Worm (Caenorhabditis elegans) whole organism, late embryonic: ENCODE measurements around the gene C03B1.5.

Experiments used
- F13H6.1 ChIP-seq: sonication (generic microtip); optimal IDR thresholded peaks from 2 replicates; lab custom pipeline; 2016; ENCODE audit warnings: missing genetic modification characterization, missing compliant biosample characterization
- K02D7.2 ChIP-seq: sonication (generic microtip); optimal IDR thresholded peaks from 2 replicates; lab custom pipeline; 2017; ENCODE audit warnings: mild to moderate bottlenecking, missing genetic modification characterization, missing compliant biosample characterization
- K09A11.1 ChIP-seq: sonication (generic microtip); optimal IDR thresholded peaks from 2 replicates; lab custom pipeline; 2017; ENCODE audit warnings: antibody characterized with exemption, mild to moderate bottlenecking, missing genetic modification characterization, missing compliant biosample characterization; ENCODE audit not compliant: insufficient read depth
- T23F11.4 ChIP-seq: fragments of 200-800 bp; sonication (Bioruptor generic); optimal IDR thresholded peaks from 2 replicates; lab custom pipeline; 2018; ENCODE audit warnings: mild to moderate bottlenecking, missing genetic modification characterization, missing compliant biosample characterization
- Y22D7AL.16 ChIP-seq: sonication (generic microtip); optimal IDR thresholded peaks from 2 replicates; lab custom pipeline; 2016; ENCODE audit warnings: missing genetic modification characterization, missing compliant biosample characterization
- ahr-1 ChIP-seq: sonication (generic microtip); optimal IDR thresholded peaks from 2 replicates; lab custom pipeline; 2016; ENCODE audit warnings: missing genetic modification characterization, missing compliant biosample characterization
- ceh-14 ChIP-seq: sonication (generic microtip); optimal IDR thresholded peaks from 2 replicates; lab custom pipeline; 2016; ENCODE audit warnings: missing genotype, missing genetic modification characterization, missing compliant biosample characterization
- ceh-19 ChIP-seq: fragments of 200-800 bp; sonication (Bioruptor generic); optimal IDR thresholded peaks from 2 replicates; lab custom pipeline; 2018; ENCODE audit warnings: mild to moderate bottlenecking, missing genetic modification characterization, missing compliant biosample characterization
- ceh-31 ChIP-seq: sonication (generic microtip); optimal IDR thresholded peaks from 2 replicates; lab custom pipeline; 2016; ENCODE audit warnings: missing genetic modification characterization, missing compliant biosample characterization
- ceh-34 ChIP-seq: sonication (generic microtip); optimal IDR thresholded peaks from 2 replicates; lab custom pipeline; 2016; ENCODE audit warnings: mild to moderate bottlenecking, missing genetic modification characterization, missing compliant biosample characterization
- ceh-48 ChIP-seq: sonication (generic microtip); optimal IDR thresholded peaks from 2 replicates; lab custom pipeline; 2016; ENCODE audit warnings: missing genetic modification characterization, inconsistent platforms, missing compliant biosample characterization
- ceh-6 ChIP-seq: fragments of 200-800 bp; sonication (Bioruptor generic); optimal IDR thresholded peaks from 2 replicates; lab custom pipeline; 2018; ENCODE audit warnings: mild to moderate bottlenecking, missing genetic modification characterization, missing compliant biosample characterization
- ceh-9 ChIP-seq: sonication (generic microtip); optimal IDR thresholded peaks from 2 replicates; lab custom pipeline; 2016; ENCODE audit warnings: mild to moderate bottlenecking, missing genetic modification characterization, inconsistent platforms, missing compliant biosample characterization
- elt-2 ChIP-seq: sonication (generic microtip); optimal IDR thresholded peaks from 2 replicates; lab custom pipeline; 2016; ENCODE audit warnings: missing genetic modification reagents, missing genetic modification characterization, missing compliant biosample characterization
- ets-4 ChIP-seq: sonication (generic microtip); optimal IDR thresholded peaks from 2 replicates; lab custom pipeline; 2016; ENCODE audit warnings: missing genetic modification characterization, missing compliant biosample characterization
- eyg-1 ChIP-seq: sonication (generic microtip); optimal IDR thresholded peaks from 2 replicates; lab custom pipeline; 2016; ENCODE audit warnings: missing genotype, missing genetic modification characterization, missing compliant biosample characterization
- fax-1 ChIP-seq: sonication (generic microtip); optimal IDR thresholded peaks from 2 replicates; lab custom pipeline; 2016; ENCODE audit warnings: missing genotype, missing genetic modification characterization, missing compliant biosample characterization
- fkh-6 ChIP-seq: sonication (generic microtip); optimal IDR thresholded peaks from 2 replicates; lab custom pipeline; 2016; ENCODE audit warnings: missing genetic modification characterization, missing compliant biosample characterization
- gmeb-2 ChIP-seq: sonication (generic microtip); optimal IDR thresholded peaks from 2 replicates; lab custom pipeline; 2016; ENCODE audit warnings: missing genetic modification characterization, inconsistent platforms, missing compliant biosample characterization
- hlh-6 ChIP-seq: sonication (generic microtip); optimal IDR thresholded peaks from 2 replicates; lab custom pipeline; 2016; ENCODE audit warnings: missing genotype, missing genetic modification characterization, missing compliant biosample characterization
- madf-2 ChIP-seq: sonication (generic microtip); optimal IDR thresholded peaks from 2 replicates; lab custom pipeline; 2017; ENCODE audit warnings: missing genetic modification characterization, missing compliant biosample characterization
- nfya-1 ChIP-seq: sonication (generic microtip); optimal IDR thresholded peaks from 2 replicates; lab custom pipeline; 2017; ENCODE audit warnings: missing genetic modification characterization, mild to moderate bottlenecking, missing compliant biosample characterization, antibody characterized with exemption, moderate library complexity
- nhr-11 ChIP-seq: fragments of 150-350 bp; optimal IDR thresholded peaks from 2 replicates; lab custom pipeline; 2014; ENCODE audit warnings: missing biosample characterization, missing genetic modification characterization
- nhr-232 ChIP-seq: sonication (generic microtip); optimal IDR thresholded peaks from 2 replicates; lab custom pipeline; 2016; ENCODE audit warnings: missing genetic modification characterization, missing compliant biosample characterization
- npax-4 ChIP-seq: sonication (generic microtip); optimal IDR thresholded peaks from 2 replicates; lab custom pipeline; 2016; ENCODE audit warnings: missing genetic modification characterization, missing compliant biosample characterization
- pag-3 ChIP-seq: sonication (generic microtip); optimal IDR thresholded peaks from 2 replicates; lab custom pipeline; 2016; ENCODE audit warnings: missing compliant biosample characterization, missing genetic modification characterization, borderline replicate concordance
- pat-9 ChIP-seq: fragments of 200-800 bp; sonication (Bioruptor generic); optimal IDR thresholded peaks from 2 replicates; lab custom pipeline; 2018; ENCODE audit warnings: mild to moderate bottlenecking, missing genetic modification characterization, moderate library complexity, missing compliant biosample characterization
- pax-1 ChIP-seq: fragments of 150-350 bp; optimal IDR thresholded peaks from 2 replicates; lab custom pipeline; 2014; ENCODE audit warnings: missing biosample characterization, missing genetic modification characterization
- pha-2 ChIP-seq: sonication (generic microtip); optimal IDR thresholded peaks from 2 replicates; lab custom pipeline; 2017; ENCODE audit warnings: mild to moderate bottlenecking, missing genetic modification characterization, missing compliant biosample characterization
- pqm-1 ChIP-seq: sonication (generic microtip); optimal IDR thresholded peaks from 2 replicates; lab custom pipeline; 2016; ENCODE audit warnings: missing genetic modification characterization, missing compliant biosample characterization
- ref-2 ChIP-seq: sonication (generic microtip); optimal IDR thresholded peaks from 2 replicates; lab custom pipeline; 2016; ENCODE audit warnings: missing genetic modification characterization, missing compliant biosample characterization
- rnt-1 ChIP-seq: sonication (generic microtip); optimal IDR thresholded peaks from 2 replicates; lab custom pipeline; 2016; ENCODE audit warnings: missing genetic modification characterization, missing compliant biosample characterization
- sdc-2 ChIP-seq: sonication (generic microtip); optimal IDR thresholded peaks from 2 replicates; lab custom pipeline; 2016; ENCODE audit warnings: missing genotype, missing genetic modification characterization, missing compliant biosample characterization
- syd-9 ChIP-seq: sonication (generic microtip); optimal IDR thresholded peaks from 2 replicates; lab custom pipeline; 2016; ENCODE audit warnings: mild to moderate bottlenecking, missing genetic modification characterization, moderate library complexity, missing compliant biosample characterization
- tbx-2 ChIP-seq: sonication (generic microtip); optimal IDR thresholded peaks from 2 replicates; lab custom pipeline; 2016; ENCODE audit warnings: missing genetic modification characterization, missing compliant biosample characterization
- tbx-7 ChIP-seq: sonication (generic microtip); optimal IDR thresholded peaks from 2 replicates; lab custom pipeline; 2016; ENCODE audit warnings: missing genotype, missing genetic modification characterization, missing compliant biosample characterization
- ttx-3 ChIP-seq: sonication (generic microtip); optimal IDR thresholded peaks from 2 replicates; lab custom pipeline; 2016; ENCODE audit warnings: missing genetic modification reagents, missing genetic modification characterization, missing compliant biosample characterization
- unc-42 ChIP-seq: sonication (generic microtip); optimal IDR thresholded peaks from 2 replicates; lab custom pipeline; 2016; ENCODE audit warnings: missing genotype, missing genetic modification characterization, missing compliant biosample characterization
- unc-55 ChIP-seq: sonication (generic microtip); optimal IDR thresholded peaks from 2 replicates; lab custom pipeline; 2017; ENCODE audit warnings: missing biosample characterization, missing genetic modification reagents, missing genetic modification characterization
- zip-5 ChIP-seq: sonication (generic microtip); optimal IDR thresholded peaks from 2 replicates; lab custom pipeline; 2016; ENCODE audit warnings: missing genetic modification characterization, missing compliant biosample characterization
- ztf-16 ChIP-seq: sonication (generic microtip); optimal IDR thresholded peaks from 2 replicates; lab custom pipeline; 2017; ENCODE audit warnings: missing genetic modification characterization, missing compliant biosample characterization

C03B1.5 gene

DNA sequence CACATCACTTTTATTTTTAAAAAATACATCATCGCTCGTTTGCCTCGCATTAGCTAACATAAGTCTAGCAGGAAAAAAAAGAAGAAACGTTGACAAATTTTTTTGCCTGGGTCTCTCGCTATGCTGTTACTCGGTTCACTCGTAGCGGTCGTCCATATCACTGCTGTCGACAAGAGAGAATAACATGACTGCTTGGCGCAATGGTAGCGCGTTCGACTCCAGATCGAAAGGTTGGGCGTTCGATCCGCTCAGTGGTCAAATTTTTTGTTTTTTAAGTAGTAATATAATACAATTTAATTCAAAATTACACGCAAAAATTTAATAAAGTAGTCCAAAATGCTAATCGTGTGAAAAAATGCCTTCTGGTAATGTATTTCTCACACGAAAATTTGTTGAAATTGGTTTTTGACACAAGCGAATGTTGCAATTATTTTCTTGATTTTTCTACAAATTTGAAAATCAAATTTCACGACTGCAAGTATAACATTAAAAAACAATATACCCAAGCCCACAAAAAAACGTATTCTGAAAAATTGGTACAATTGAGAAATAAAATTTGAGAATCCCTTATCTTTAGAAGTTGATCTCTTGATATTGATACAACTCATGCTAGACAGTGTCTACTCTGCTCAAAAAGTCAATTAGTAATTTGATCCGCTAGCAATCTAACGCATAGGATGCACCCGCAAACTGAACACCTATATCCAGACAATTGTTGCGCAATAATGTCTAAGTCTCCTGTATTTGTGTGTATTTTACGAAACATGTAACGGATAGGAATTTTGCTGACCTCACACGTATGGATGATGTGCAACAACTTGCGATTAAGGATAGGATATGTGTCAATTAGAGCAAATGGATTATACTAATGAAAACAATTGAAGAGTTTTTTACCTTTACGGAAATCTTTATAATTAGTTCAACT lies 16.1 kb downstream of the C03B1.5 start (continued):
- TF ChIP-seq Y22D7AL.16 (tag; lab: Kevin White, UChicago) (peak; percentile 62), ceh-31 (tag; lab: Kevin White, UChicago) (peak; percentile 7), pha-2 (tag; lab: Kevin White, UChicago) (peak; percentile 68), ztf-16 (peak; percentile 61)

DNA sequence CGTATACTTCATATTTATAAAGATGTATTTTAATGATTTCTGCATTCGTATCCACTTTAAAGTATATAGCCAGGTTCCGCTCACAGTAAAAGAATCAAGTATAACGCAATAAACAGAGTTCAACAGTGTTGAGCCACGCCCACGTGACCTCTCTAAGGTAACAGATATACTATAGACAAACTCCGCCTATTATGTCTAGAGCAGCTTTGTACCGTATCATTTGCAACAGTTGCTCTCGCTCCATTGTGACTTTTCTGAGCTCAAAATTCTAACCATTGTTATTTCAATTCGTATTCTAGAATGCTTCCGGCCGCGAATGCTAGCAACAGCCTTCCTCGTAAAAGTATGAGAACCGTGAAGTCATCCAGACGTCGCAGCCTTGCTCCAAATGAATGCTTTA lies 18.0 kb downstream of the C03B1.5 start, which contains the start of gene C03B1.17:
TSS of gene C03B1.17 (plus strand) at position 301 of the 400 bp plus-strand sequence.
- TF ChIP-seq ets-4, result no peak
- TF ChIP-seq nfya-1 (tag; lab: Kevin White, UChicago), result no peak
- no peak for TF ChIP-seq tbx-2 (tag; lab: Kevin White, UChicago)
- TF ChIP-seq ceh-31 (tag; lab: Kevin White, UChicago), result no peak
- TF ChIP-seq T23F11.4 (GFP tag; lab: Kevin White, UChicago), result no peak
- no peak for TF ChIP-seq ceh-34 (tag; lab: Kevin White, UChicago)
- no peak for TF ChIP-seq zip-5 (tag; lab: Kevin White, UChicago)

DNA sequence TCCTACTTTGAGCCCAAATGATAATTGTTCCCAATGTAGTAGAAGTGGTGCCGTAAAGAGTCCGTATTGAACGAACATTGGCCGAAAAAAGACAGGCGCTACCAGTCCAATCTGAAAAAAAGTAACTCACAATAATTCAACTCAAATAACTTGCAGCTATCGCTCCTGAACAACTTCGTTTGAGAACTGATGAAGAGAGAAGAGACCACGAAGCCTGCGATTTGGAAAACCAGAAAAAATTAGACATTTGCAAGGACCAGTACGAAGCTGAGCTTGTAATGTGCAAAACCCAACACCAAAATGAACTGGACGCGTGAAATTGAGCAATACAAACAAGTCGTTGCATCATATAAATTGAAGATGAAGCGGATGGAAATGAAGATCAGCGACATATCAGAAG lies 19.1 kb downstream of the C03B1.5 start, which contains the start of gene C03B1.1:
TSS of gene C03B1.1 (plus strand) at position 301 of the 400 bp plus-strand sequence.
- TF ChIP-seq ceh-9 (no peak), nhr-232 (tag; lab: Kevin White, UChicago) (no peak), eyg-1 (tag; lab: Kevin White, UChicago) (no peak), ceh-31 (tag; lab: Kevin White, UChicago) (no peak), nhr-11 (tag; lab: Kevin White, UChicago) (no peak), K09A11.1 (tag; lab: Kevin White, UChicago) (no peak), ahr-1 (no peak), gmeb-2 (tag; lab: Kevin White, UChicago) (no peak), fax-1 (tag; lab: Kevin White, UChicago) (no peak), F13H6.1 (tag; lab: Kevin White, UChicago) (no peak)

DNA sequence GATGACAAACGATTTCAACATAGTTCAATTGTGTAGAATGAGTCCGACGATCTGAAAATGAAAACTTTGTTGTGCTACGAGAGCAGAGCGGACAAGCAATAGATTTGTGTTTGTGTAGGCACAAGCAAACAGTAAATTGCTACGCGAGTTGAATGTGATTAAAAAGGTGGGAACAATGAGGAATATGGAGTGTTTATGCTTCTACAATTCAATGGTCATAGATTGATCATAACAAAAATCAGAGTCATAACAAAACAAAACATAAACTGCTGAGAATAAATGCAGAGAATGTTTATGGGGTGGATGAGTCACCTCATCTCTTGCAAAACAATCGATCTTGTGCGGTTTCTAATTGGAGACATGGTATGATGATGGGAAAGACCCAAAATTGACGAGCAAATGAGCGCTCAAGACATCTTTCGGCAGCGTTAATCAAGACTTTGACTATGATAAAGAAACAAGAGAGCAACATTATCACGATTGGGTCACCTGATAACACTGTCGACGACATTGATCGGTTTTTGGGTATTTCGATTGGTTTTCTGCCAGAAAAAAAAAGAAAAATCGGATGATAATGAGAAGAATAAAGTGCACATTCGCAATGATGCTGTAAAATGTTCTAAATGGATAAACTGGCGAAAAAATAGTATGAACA lies 22.4 kb downstream of the C03B1.5 start, which contains the start of gene lmp-1:
TSS of gene lmp-1 (minus strand) at position 51 of the 655 bp plus-strand sequence.
- TF ChIP-seq elt-2 (tag; lab: Kevin White, UChicago), result peak; percentile 58
- TF ChIP-seq nhr-232 (tag; lab: Kevin White, UChicago), result no peak

DNA sequence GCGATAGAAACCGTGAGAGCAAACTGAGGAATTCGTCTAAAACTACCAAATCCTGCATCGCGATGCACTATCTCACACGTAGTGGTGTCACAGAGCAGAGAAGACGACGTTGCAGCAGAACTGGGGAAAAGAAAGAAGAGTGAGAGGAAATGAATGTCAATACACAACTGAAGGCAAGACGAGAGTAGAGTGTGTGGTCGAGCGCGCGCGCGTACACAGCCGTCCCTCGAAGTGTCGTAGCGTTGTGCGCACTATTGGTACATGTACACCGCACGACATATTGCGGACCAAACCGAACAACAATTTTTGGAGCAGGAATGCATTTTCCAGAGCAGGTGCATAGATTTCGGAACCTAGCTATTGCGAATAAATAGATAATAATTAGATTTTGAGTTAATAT lies 23.0 kb downstream of the C03B1.5 start:
- TF ChIP-seq ceh-48 (peak; percentile 30), ceh-14 (tag; lab: Kevin White, UChicago) (peak; percentile 68), hlh-6 (tag; lab: Kevin White, UChicago) (peak; percentile 50), K02D7.2 (no peak), fax-1 (tag; lab: Kevin White, UChicago) (no peak), tbx-2 (tag; lab: Kevin White, UChicago) (peak; percentile 77), pag-3 (tag; lab: Kevin White, UChicago) (no peak), pat-9 (tag; lab: Kevin White, UChicago) (peak; percentile 11), ref-2 (tag; lab: Kevin White, UChicago) (no peak), madf-2 (tag; lab: Kevin White, UChicago) (no peak), syd-9 (peak; percentile 60), sdc-2 (peak; percentile 62), fkh-6 (tag; lab: Kevin White, UChicago) (no peak), pqm-1 (tag; lab: Kevin White, UChicago) (no peak), nhr-11 (tag; lab: Kevin White, UChicago) (no peak), ceh-31 (tag; lab: Kevin White, UChicago) (peak; percentile 66), ceh-6 (peak; percentile 35), ttx-3 (no peak), pax-1 (no peak), npax-4 (tag; lab: Kevin White, UChicago) (no peak), rnt-1 (tag; lab: Kevin White, UChicago) (peak; percentile 28), tbx-7 (tag; lab: Kevin White, UChicago) (no peak), unc-42 (tag; lab: Kevin White, UChicago) (peak; percentile 62), ceh-19 (GFP tag; lab: Kevin White, UChicago) (peak; percentile 36), unc-55 (GFP tag; lab: Kevin White, UChicago) (peak; percentile 32)
